Fruit fly (Drosophila melanogaster) whole organism, embryonic: ENCODE results near the gene CG10970.
A peak's percentile ranks its signal among the peaks of the same experiment; 100 is the strongest.

Experiments
- Atf3 ChIP-seq: fragments of 200-800 bp; sonication (Bioruptor generic); optimal IDR thresholded peaks from 3 replicates; lab custom pipeline; 2016; ENCODE audit warnings: missing biosample characterization, missing genetic modification characterization
- CG10366 ChIP-seq: fragments of 200-800 bp; sonication (Bioruptor generic); IDR thresholded peaks from 2 replicates; pipeline ENCODE4 v1.3.6; 2022; ENCODE audit warnings: missing biosample characterization, missing genetic modification characterization
- CG12942 ChIP-seq: fragments of 200-800 bp; sonication (Bioruptor generic); optimal IDR thresholded peaks from 3 replicates; lab custom pipeline; 2016; ENCODE audit warnings: missing biosample characterization, missing genetic modification characterization
- CG14014 ChIP-seq: fragments of 200-800 bp; sonication (Bioruptor generic); IDR thresholded peaks from 2 replicates; pipeline ENCODE4 v1.3.6; 2022; ENCODE audit warnings: missing biosample characterization, missing genetic modification characterization
- CG16815 ChIP-seq: fragments of 200-800 bp; sonication (Bioruptor generic); optimal IDR thresholded peaks from 3 replicates; lab custom pipeline; 2017; ENCODE audit warnings: missing biosample characterization, mild to moderate bottlenecking, missing genetic modification characterization
- CG18476 ChIP-seq: fragments of 200-800 bp; sonication (Bioruptor generic); optimal IDR thresholded peaks from 2 replicates; lab custom pipeline; 2016; ENCODE audit warnings: missing biosample characterization, mild to moderate bottlenecking, missing genetic modification characterization
- CG2199 ChIP-seq: fragments of 200-800 bp; sonication (Bioruptor generic); IDR thresholded peaks from 3 replicates; pipeline ENCODE4 v1.3.6; 2022; ENCODE audit warnings: missing biosample characterization, missing genetic modification characterization
- CG30431 ChIP-seq: fragments of 200-800 bp; sonication (Bioruptor generic); optimal IDR thresholded peaks from 2 replicates; lab custom pipeline; 2017; ENCODE audit warnings: missing biosample characterization, missing genetic modification characterization
- CG3407 ChIP-seq: fragments of 200-800 bp; sonication (Bioruptor generic); optimal IDR thresholded peaks from 2 replicates; lab custom pipeline; 2018; ENCODE audit warnings: missing biosample characterization, mild to moderate bottlenecking, missing genetic modification characterization
- CG3838 ChIP-seq: fragments of 200-800 bp; sonication (Bioruptor generic); optimal IDR thresholded peaks from 3 replicates; lab custom pipeline; 2016; ENCODE audit warnings: missing biosample characterization, missing genetic modification characterization
- CG4820 ChIP-seq: fragments of 200-800 bp; sonication (Bioruptor generic); optimal IDR thresholded peaks from 3 replicates; lab custom pipeline; 2016; ENCODE audit warnings: missing biosample characterization, missing genetic modification characterization
- CG6813 ChIP-seq: fragments of 200-800 bp; sonication (Bioruptor generic); optimal IDR thresholded peaks from 2 replicates; lab custom pipeline; 2017; ENCODE audit warnings: missing biosample characterization, missing genetic modification characterization, mild to moderate bottlenecking, moderate library complexity, missing genetic modification reagents
- CG7839 ChIP-seq: fragments of 200-800 bp; sonication (Bioruptor generic); optimal IDR thresholded peaks from 3 replicates; lab custom pipeline; 2018; ENCODE audit warnings: missing biosample characterization, mild to moderate bottlenecking, missing genetic modification characterization, moderate library complexity
- CG8359 ChIP-seq: fragments of 200-800 bp; sonication (Bioruptor generic); optimal IDR thresholded peaks from 2 replicates; lab custom pipeline; 2017; ENCODE audit warnings: missing biosample characterization, mild to moderate bottlenecking, missing genetic modification characterization, borderline replicate concordance
- CG8924 ChIP-seq: fragments of 200-800 bp; optimal IDR thresholded peaks from 3 replicates; lab custom pipeline; 2019; ENCODE audit warnings: missing biosample characterization, mild to moderate bottlenecking, missing genetic modification characterization, moderate library complexity
- CHES-1-like ChIP-seq: fragments of 200-800 bp; sonication (Bioruptor generic); optimal IDR thresholded peaks from 2 replicates; lab custom pipeline; 2016; ENCODE audit warnings: missing biosample characterization, missing genetic modification characterization
- Dip3 ChIP-seq: fragments of 200-800 bp; sonication (Bioruptor generic); optimal IDR thresholded peaks from 3 replicates; lab custom pipeline; 2016; ENCODE audit warnings: missing biosample characterization, missing genetic modification characterization
- H2.0 ChIP-seq: fragments of 200-800 bp; sonication (Bioruptor generic); IDR thresholded peaks from 2 replicates; pipeline ENCODE4 v1.3.6; 2022; ENCODE audit warnings: missing biosample characterization, missing genetic modification characterization
- Hr3 ChIP-seq: fragments of 200-800 bp; sonication (Bioruptor generic); optimal IDR thresholded peaks from 3 replicates; lab custom pipeline; 2016; ENCODE audit warnings: missing biosample characterization, missing genetic modification characterization
- Lim3 ChIP-seq: fragments of 200-800 bp; sonication (Bioruptor generic); IDR thresholded peaks from 2 replicates; pipeline ENCODE4 v1.3.6; 2022; ENCODE audit warnings: missing biosample characterization, missing genetic modification characterization
- Meics ChIP-seq: fragments of 200-800 bp; sonication (Bioruptor generic); optimal IDR thresholded peaks from 2 replicates; lab custom pipeline; 2017; ENCODE audit warnings: missing biosample characterization, mild to moderate bottlenecking, missing genetic modification characterization
- NFAT ChIP-seq: fragments of 200-800 bp; sonication (Bioruptor generic); IDR thresholded peaks from 2 replicates; pipeline ENCODE4 v1.3.6; 2022; ENCODE audit warnings: missing biosample characterization, missing genetic modification characterization
- Nf-YB ChIP-seq: fragments of 200-800 bp; sonication (Bioruptor generic); optimal IDR thresholded peaks from 3 replicates; lab custom pipeline; 2019; ENCODE audit warnings: missing biosample characterization, mild to moderate bottlenecking, missing genetic modification characterization, moderate library complexity
- Poxn ChIP-seq: fragments of 200-800 bp; sonication (Bioruptor generic); IDR thresholded peaks from 2 replicates; pipeline ENCODE4 v1.3.6; 2022; ENCODE audit warnings: missing biosample characterization, missing genetic modification characterization
- Ptx1 ChIP-seq: fragments of 200-800 bp; sonication (Bioruptor generic); IDR thresholded peaks from 2 replicates; pipeline ENCODE4 v1.3.6; 2022; ENCODE audit warnings: missing biosample characterization, missing genetic modification characterization
- Rfx ChIP-seq: fragments of 200-800 bp; sonication (Bioruptor generic); IDR thresholded peaks from 2 replicates; pipeline ENCODE4 v1.3.6; 2022; ENCODE audit warnings: missing biosample characterization, missing genetic modification characterization
- Spps ChIP-seq: fragments of 200-800 bp; sonication (Bioruptor generic); optimal IDR thresholded peaks from 2 replicates; lab custom pipeline; 2018; ENCODE audit warnings: missing biosample characterization, mild to moderate bottlenecking, missing genetic modification characterization
- Stat92E ChIP-seq, 3 experiments: fragments of >200 bp in 2 of 3; fragments of 200-800 bp in 1 of 3; sonication (Bioruptor generic) in 1 of 3; optimal IDR thresholded peaks; 2 replicates each; lab custom pipeline; 2017 to 2019; ENCODE audit warnings: missing biosample characterization in 3 of 3, missing genetic modification characterization in 3 of 3, mild to moderate bottlenecking in 1 of 3, moderate library complexity in 1 of 3
- bigmax ChIP-seq: fragments of 200-800 bp; sonication (Bioruptor generic); optimal IDR thresholded peaks from 2 replicates; lab custom pipeline; 2018; ENCODE audit warnings: missing biosample characterization, mild to moderate bottlenecking, missing genetic modification characterization
- cad ChIP-seq: fragments of >200 bp; optimal IDR thresholded peaks from 2 replicates; lab custom pipeline; 2017; ENCODE audit warnings: missing biosample characterization, missing genetic modification characterization
- chinmo ChIP-seq: fragments of 200-800 bp; sonication (Bioruptor generic); IDR thresholded peaks from 4 replicates; pipeline ENCODE4 v1.3.6; 2022; ENCODE audit warnings: missing biosample characterization, missing genetic modification characterization; ENCODE audit not compliant: partially characterized antibody
- chm ChIP-seq: fragments of 200-800 bp; sonication (Bioruptor generic); IDR thresholded peaks from 2 replicates; pipeline ENCODE4 v1.3.6; 2022; ENCODE audit warnings: missing biosample characterization, missing genetic modification characterization
- da ChIP-seq: fragments of 200-800 bp; sonication (Bioruptor generic); optimal IDR thresholded peaks from 2 replicates; lab custom pipeline; 2016; ENCODE audit warnings: missing biosample characterization, missing genetic modification characterization
- danr ChIP-seq: fragments of 200-800 bp; sonication (Bioruptor generic); IDR thresholded peaks from 2 replicates; pipeline ENCODE4 v1.3.6; 2022; ENCODE audit warnings: missing biosample characterization, missing genetic modification characterization
- disco-r ChIP-seq: fragments of 200-800 bp; sonication (Bioruptor generic); optimal IDR thresholded peaks from 2 replicates; lab custom pipeline; 2016; ENCODE audit warnings: missing biosample characterization, missing genetic modification characterization
- en ChIP-seq: fragments of 200-800 bp; sonication (Bioruptor generic); optimal IDR thresholded peaks from 2 replicates; lab custom pipeline; 2016; ENCODE audit warnings: missing biosample characterization, missing genetic modification characterization
- eve ChIP-seq, 2 experiments: fragments of >200 bp; optimal IDR thresholded peaks; 2 replicates each; lab custom pipeline; 2017; ENCODE audit warnings: missing biosample characterization in 2 of 2, missing genetic modification characterization in 2 of 2
- fd3F ChIP-seq: fragments of 200-800 bp; sonication (Bioruptor generic); optimal IDR thresholded peaks from 2 replicates; lab custom pipeline; 2018; ENCODE audit warnings: missing biosample characterization, mild to moderate bottlenecking, missing genetic modification characterization, moderate library complexity
- gsb-n ChIP-seq: fragments of 200-800 bp; sonication (Bioruptor generic); optimal IDR thresholded peaks from 3 replicates; lab custom pipeline; 2018; ENCODE audit warnings: missing biosample characterization, mild to moderate bottlenecking, missing genetic modification characterization
- jigr1 ChIP-seq: fragments of 200-800 bp; sonication (Bioruptor generic); IDR thresholded peaks from 3 replicates; pipeline ENCODE4 v1.3.6; 2022; ENCODE audit warnings: missing biosample characterization, missing genetic modification characterization
- jing ChIP-seq: fragments of 200-800 bp; sonication (Bioruptor generic); optimal IDR thresholded peaks from 2 replicates; lab custom pipeline; 2018; ENCODE audit warnings: missing biosample characterization, mild to moderate bottlenecking, missing genetic modification characterization
- ken ChIP-seq: fragments of 200-800 bp; sonication (Bioruptor generic); IDR thresholded peaks from 3 replicates; pipeline ENCODE4 v1.3.6; 2022; ENCODE audit warnings: missing biosample characterization, missing genetic modification characterization
- lbe ChIP-seq: fragments of 200-800 bp; sonication (Bioruptor generic); optimal IDR thresholded peaks from 2 replicates; lab custom pipeline; 2016; ENCODE audit warnings: missing biosample characterization, mild to moderate bottlenecking, missing genetic modification characterization
- lilli ChIP-seq: fragments of 200-800 bp; sonication (Bioruptor generic); optimal IDR thresholded peaks from 3 replicates; lab custom pipeline; 2016; ENCODE audit warnings: missing biosample characterization, missing genetic modification characterization
- mam ChIP-seq: fragments of 200-800 bp; sonication (Bioruptor generic); optimal IDR thresholded peaks from 3 replicates; lab custom pipeline; 2016; ENCODE audit warnings: missing biosample characterization, missing genetic modification characterization
- row ChIP-seq: fragments of 200-800 bp; sonication (Bioruptor generic); IDR thresholded peaks from 3 replicates; pipeline ENCODE4 v1.3.6; 2022; ENCODE audit warnings: missing biosample characterization, missing genetic modification characterization
- salm ChIP-seq: fragments of 200-800 bp; sonication (Bioruptor generic); optimal IDR thresholded peaks from 2 replicates; lab custom pipeline; 2018; ENCODE audit warnings: missing biosample characterization, mild to moderate bottlenecking, missing genetic modification characterization
- sd ChIP-seq: fragments of 200-800 bp; sonication (Bioruptor generic); optimal IDR thresholded peaks from 3 replicates; lab custom pipeline; 2018; ENCODE audit warnings: missing biosample characterization, mild to moderate bottlenecking, missing genetic modification characterization, moderate library complexity
- trh ChIP-seq: fragments of 200-800 bp; sonication (Bioruptor generic); optimal IDR thresholded peaks from 2 replicates; lab custom pipeline; 2016; ENCODE audit warnings: missing biosample characterization, missing genetic modification characterization
- usp ChIP-seq: fragments of >200 bp; optimal IDR thresholded peaks from 2 replicates; lab custom pipeline; 2017; ENCODE audit warnings: missing biosample characterization, missing genetic modification characterization
- vfl ChIP-seq: fragments of 200-800 bp; sonication (Bioruptor generic); optimal IDR thresholded peaks from 2 replicates; lab custom pipeline; 2016; ENCODE audit warnings: missing biosample characterization, missing genetic modification characterization
- vnd ChIP-seq: fragments of 200-800 bp; sonication (Bioruptor generic); IDR thresholded peaks from 3 replicates; pipeline ENCODE4 v1.3.6; 2022; ENCODE audit warnings: missing biosample characterization, missing genetic modification characterization; ENCODE audit not compliant: partially characterized antibody
- yki ChIP-seq: fragments of >200 bp; optimal IDR thresholded peaks from 3 replicates; lab custom pipeline; 2018

CG10970 gene

DNA sequence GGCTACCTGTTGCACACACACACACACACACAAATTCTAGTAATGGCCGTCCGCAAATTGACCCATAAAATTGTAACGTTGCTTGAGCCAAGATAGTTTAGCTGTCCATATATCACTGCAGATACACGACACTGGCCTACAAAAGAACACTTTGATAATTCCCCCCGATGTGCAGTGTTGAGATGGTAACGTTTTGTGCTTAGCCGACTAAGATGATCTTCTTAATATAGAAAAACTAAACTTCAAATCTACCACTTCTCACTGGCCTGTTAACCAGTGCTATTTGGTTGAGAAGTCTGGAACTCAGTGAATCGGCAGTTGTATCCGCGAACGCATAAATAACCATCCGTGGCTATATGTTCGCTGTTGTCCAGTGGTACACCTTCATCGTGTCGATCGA lies 2.4 kb downstream of the CG10970 start (continued):
- TF ChIP-seq CG7839 (tag; lab: Kevin White, UChicago), result no peak
- TF ChIP-seq cad (GFP tag; lab: Kevin White, UChicago), result no peak
- no peak for TF ChIP-seq jigr1
- TF ChIP-seq Dip3 (GFP tag; lab: Kevin White, UChicago), result no peak
- no peak for TF ChIP-seq CG18476
- no peak for TF ChIP-seq CG8359 (GFP tag; lab: Kevin White, UChicago)
- no peak for TF ChIP-seq CG2199 (GFP tag; lab: Robert Waterston, UW)
- TF ChIP-seq disco-r (GFP tag; lab: Kevin White, UChicago), result no peak
- TF ChIP-seq CG16815 (GFP tag; lab: Kevin White, UChicago), result no peak
- peak; percentile 7 for TF ChIP-seq lilli
- TF ChIP-seq CG6813 (GFP tag; lab: Kevin White, UChicago), result no peak
- no peak for TF ChIP-seq danr (GFP tag; lab: Robert Waterston, UW)
- TF ChIP-seq Meics, result no peak
- no peak for TF ChIP-seq Spps (tag; lab: Kevin White, UChicago)
- TF ChIP-seq CG4820, result no peak
- TF ChIP-seq vfl (GFP tag; lab: Kevin White, UChicago), result no peak
- no peak for TF ChIP-seq Nf-YB (GFP tag; lab: Kevin White, UChicago)
- no peak for TF ChIP-seq mam
- TF ChIP-seq ken (GFP tag; lab: Robert Waterston, UW), result no peak
- no peak for TF ChIP-seq jing (GFP tag; lab: Kevin White, UChicago)
- TF ChIP-seq chinmo (GFP tag; lab: Robert Waterston, UW), result no peak
- TF ChIP-seq bigmax, result no peak
- peak; percentile 34; the same call in 1 of the 2 replicates for TF ChIP-seq Ptx1 (GFP tag; lab: Robert Waterston, UW)
- no peak for TF ChIP-seq usp (GFP tag; lab: Kevin White, UChicago)
- no peak for TF ChIP-seq CG12942
- no peak for TF ChIP-seq yki (lab: Kevin White, UChicago)
- no peak for TF ChIP-seq gsb-n (tag; lab: Kevin White, UChicago)
- TF ChIP-seq fd3F (GFP tag; lab: Kevin White, UChicago), result no peak
- TF ChIP-seq Lim3 (GFP tag; lab: Robert Waterston, UW), result no peak
- TF ChIP-seq eve (GFP tag; optimal IDR thresholded peaks at IDR 0.05; lab: Kevin White, UChicago), result no peak
- TF ChIP-seq CG30431 (GFP tag; lab: Kevin White, UChicago), result no peak
- 0 out of 2 replicates have a peak, but pooled peaks have one; percentile 29 for TF ChIP-seq H2.0 (GFP tag; lab: Robert Waterston, UW)
- no peak for TF ChIP-seq Hr3
- TF ChIP-seq CG3838 (GFP tag; lab: Kevin White, UChicago), result no peak
- TF ChIP-seq sd (tag; lab: Kevin White, UChicago), result no peak
- no peak for TF ChIP-seq vnd (GFP tag; lab: Robert Waterston, UW)
- no peak for TF ChIP-seq chm (GFP tag; lab: Robert Waterston, UW)
- peak; percentile 40; the same call in 1 of the 2 replicates for TF ChIP-seq NFAT
- TF ChIP-seq CG8924, result no peak
- no peak for TF ChIP-seq da (GFP tag; lab: Kevin White, UChicago)
- peak; percentile 17; the same call in 1 of the 2 replicates for TF ChIP-seq CG10366 (GFP tag; lab: Robert Waterston, UW)
- peak; percentile 33; the same call in 2 of the 3 replicates for TF ChIP-seq row (GFP tag; lab: Robert Waterston, UW)
- TF ChIP-seq CHES-1-like (GFP tag; lab: Kevin White, UChicago), result no peak
- no peak for TF ChIP-seq CG3407 (GFP tag; lab: Kevin White, UChicago)
- no peak for TF ChIP-seq Poxn
- TF ChIP-seq en (GFP tag; lab: Kevin White, UChicago), result no peak
- no peak for TF ChIP-seq Stat92E (GFP tag; optimal IDR thresholded peaks at IDR 0.05; lab: Kevin White, UChicago)
- TF ChIP-seq trh (GFP tag; lab: Kevin White, UChicago), result no peak
- no peak for TF ChIP-seq lbe (GFP tag; lab: Kevin White, UChicago)
- TF ChIP-seq Rfx (GFP tag; lab: Robert Waterston, UW), result peak; percentile 59
- no peak for TF ChIP-seq CG14014 (GFP tag; lab: Robert Waterston, UW)
- TF ChIP-seq salm (tag; lab: Kevin White, UChicago), result no peak
- TF ChIP-seq Atf3 (GFP tag; lab: Kevin White, UChicago), result no peak
